Fruit fly (Drosophila melanogaster): ENCODE measurements around the gene CG34250.

dm6 chr3L:17461369-17462012 is 14.5 kb upstream of the CG34250 start:
- TF ChIP-seq esn (GFP tag; optimal IDR thresholded peaks at IDR 0.05) (no peak), CG6276 (GFP tag; optimal IDR thresholded peaks at IDR 0.05) (no peak), CG4318 (GFP tag; optimal IDR thresholded peaks at IDR 0.05) (no peak), pdm3 (GFP tag; optimal IDR thresholded peaks at IDR 0.05) (no peak), achi (GFP tag; optimal IDR thresholded peaks at IDR 0.05) (no peak), svp (GFP tag) (no peak), CG3032 (tag; optimal IDR thresholded peaks at IDR 0.05) (no peak), CG7368 (GFP tag; optimal IDR thresholded peaks at IDR 0.05) (no peak), CG3919 (GFP tag; optimal IDR thresholded peaks at IDR 0.05) (no peak), Blimp-1 (GFP tag; optimal IDR thresholded peaks at IDR 0.05) (no peak)

Data from whole organism, prepupa.